Fruit fly (Drosophila melanogaster): Measurements from ENCODE around the gene Pomp.

Gene Pomp

dm6 chr2L:20793881-20794280 lies 6.4 kb downstream of the Pomp start (continued):
- TF ChIP-seq Vsx2 (GFP tag; optimal IDR thresholded peaks at IDR 0.05; ENCODE audit: partially characterized antibody) (no peak), pan (optimal IDR thresholded peaks at IDR 0.05) (no peak), HLH106 (tag; optimal IDR thresholded peaks at IDR 0.05) (no peak), CG9705 (GFP tag; optimal IDR thresholded peaks at IDR 0.05) (no peak), dsf (GFP tag; optimal IDR thresholded peaks at IDR 0.05; ENCODE audit: borderline replicate concordance) (no peak), Hr83 (GFP tag; optimal IDR thresholded peaks at IDR 0.05; ENCODE audit: poor library complexity, severe bottlenecking) (peak; percentile 91), dmrt93B (GFP tag; optimal IDR thresholded peaks at IDR 0.05) (no peak), Jra (GFP tag; optimal IDR thresholded peaks at IDR 0.05) (peak; percentile 76), dl (GFP tag; optimal IDR thresholded peaks at IDR 0.05; ENCODE audit: insufficient read depth in 1 of 2, partially characterized antibody in 2 of 2) (peak in 1 of 2 experiments; percentile 26), psq (GFP tag; optimal IDR thresholded peaks at IDR 0.05) (peak; percentile 8), Hr78 (GFP tag; optimal IDR thresholded peaks at IDR 0.05) (no peak), lola (GFP tag; optimal IDR thresholded peaks at IDR 0.05) (no peak), rgr (GFP tag; optimal IDR thresholded peaks at IDR 0.05) (no peak)

dm6 chr2L:20794656-20795055 lies 7.2 kb downstream of the Pomp start:
- no peak for TF ChIP-seq woc (GFP tag; optimal IDR thresholded peaks at IDR 0.05)
- no peak for TF ChIP-seq N (GFP tag; optimal IDR thresholded peaks at IDR 0.05)

dm6 chr2L:20795774-20796173 lies 8.3 kb downstream of the Pomp start:
- TF ChIP-seq Hr83 (GFP tag; optimal IDR thresholded peaks at IDR 0.05; ENCODE audit: poor library complexity, severe bottlenecking), result no peak

- TF ChIP-seq sage (GFP tag; optimal IDR thresholded peaks at IDR 0.05) (peak; percentile 10), h (GFP tag; optimal IDR thresholded peaks at IDR 0.05) (no peak), Dif (GFP tag; optimal IDR thresholded peaks at IDR 0.05; ENCODE audit: partially characterized antibody) (peak; percentile 35), CrebA (GFP tag; optimal IDR thresholded peaks at IDR 0.05; ENCODE audit: borderline replicate concordance) (no peak), OdsH (GFP tag; optimal IDR thresholded peaks at IDR 0.05) (no peak), Myc (optimal IDR thresholded peaks at IDR 0.05) (peak; percentile 92), Hnf4 (GFP tag; optimal IDR thresholded peaks at IDR 0.05) (no peak), rgr (GFP tag; optimal IDR thresholded peaks at IDR 0.05) (no peak), N (GFP tag; optimal IDR thresholded peaks at IDR 0.05) (no peak), Sp1 (GFP tag; optimal IDR thresholded peaks at IDR 0.05) (peak; percentile 11), psq (GFP tag; optimal IDR thresholded peaks at IDR 0.05) (no peak), woc (GFP tag; optimal IDR thresholded peaks at IDR 0.05) (no peak), CG9705 (GFP tag; optimal IDR thresholded peaks at IDR 0.05) (no peak), Vsx2 (GFP tag; optimal IDR thresholded peaks at IDR 0.05; ENCODE audit: partially characterized antibody) (peak; percentile 43), dl (GFP tag; optimal IDR thresholded peaks at IDR 0.05; ENCODE audit: insufficient read depth in 1 of 2, partially characterized antibody in 2 of 2) (peak in 1 of 2 experiments; percentile 41), dsf (GFP tag; optimal IDR thresholded peaks at IDR 0.05; ENCODE audit: borderline replicate concordance) (no peak), Dfd (GFP tag; optimal IDR thresholded peaks at IDR 0.05) (no peak), Rel (GFP tag; optimal IDR thresholded peaks at IDR 0.05) (no peak), Rel (tag; optimal IDR thresholded peaks at IDR 0.05) (no peak), HLH106 (tag; optimal IDR thresholded peaks at IDR 0.05) (no peak)
These were observed 9.5 kb downstream of the Pomp start, which contains the start of gene vari for dm6 chr2L:20796758-20797514. vari (minus strand) TSS chr2L:20797042.

- TF ChIP-seq rgr (GFP tag; optimal IDR thresholded peaks at IDR 0.05) (peak; percentile 53), foxo (GFP tag; optimal IDR thresholded peaks at IDR 0.05) (peak; percentile 10 to 40), Hr78 (GFP tag; optimal IDR thresholded peaks at IDR 0.05) (no peak), Jra (GFP tag; optimal IDR thresholded peaks at IDR 0.05) (peak; percentile 49), Dif (GFP tag; optimal IDR thresholded peaks at IDR 0.05; ENCODE audit: partially characterized antibody) (peak; percentile 81), ey (GFP tag; optimal IDR thresholded peaks at IDR 0.05) (peak; percentile 36), Hr83 (GFP tag; optimal IDR thresholded peaks at IDR 0.05; ENCODE audit: poor library complexity, severe bottlenecking) (peak; percentile 40), br (GFP tag; optimal IDR thresholded peaks at IDR 0.05) (peak; percentile 36), tai (GFP tag; optimal IDR thresholded peaks at IDR 0.05) (peak; percentile 25), woc (GFP tag; optimal IDR thresholded peaks at IDR 0.05) (peak; percentile 68), Dfd (GFP tag; optimal IDR thresholded peaks at IDR 0.05) (no peak), h (GFP tag; optimal IDR thresholded peaks at IDR 0.05) (peak; percentile 62), brk (GFP tag; optimal IDR thresholded peaks at IDR 0.05) (peak; percentile 27), Myc (optimal IDR thresholded peaks at IDR 0.05) (no peak), Rel (GFP tag; optimal IDR thresholded peaks at IDR 0.05) (no peak), Rel (tag; optimal IDR thresholded peaks at IDR 0.05) (peak; percentile 69), fru (GFP tag; optimal IDR thresholded peaks at IDR 0.05) (peak; percentile 48), Mio (GFP tag; optimal IDR thresholded peaks at IDR 0.05) (no peak), pan (optimal IDR thresholded peaks at IDR 0.05) (no peak), Hnf4 (GFP tag; optimal IDR thresholded peaks at IDR 0.05) (peak; percentile 62), sage (GFP tag; optimal IDR thresholded peaks at IDR 0.05) (peak; percentile 5), Sp1 (GFP tag; optimal IDR thresholded peaks at IDR 0.05) (peak; percentile 28), psq (GFP tag; optimal IDR thresholded peaks at IDR 0.05) (peak; percentile 70)
These were observed 10.0 kb downstream of the Pomp start, which contains the start of gene CG9328 for dm6 chr2L:20797515-20797847. CG9328 (plus strand) TSS chr2L:20797715.
